Worm (Caenorhabditis elegans) whole organism, midembryonic: Measurements from ENCODE around the gene Y54G11A.7.

Experiments used
- T22C8.4 ChIP-seq: fragments of 200-800 bp; sonication (Bioruptor generic); IDR thresholded peaks from 2 replicates; pipeline ENCODE4 v1.3.6; 2022; ENCODE audit warnings: missing genetic modification characterization, missing compliant biosample characterization
- cog-1 ChIP-seq: sonication (generic microtip); optimal IDR thresholded peaks from 2 replicates; lab custom pipeline; 2016; ENCODE audit warnings: missing genetic modification characterization, missing compliant biosample characterization
- flt-1 ChIP-seq: fragments of 200-800 bp; sonication (Bioruptor generic); IDR thresholded peaks from 2 replicates; pipeline ENCODE4 v1.3.6; 2022; ENCODE audit warnings: missing genetic modification characterization, missing compliant biosample characterization
- klf-2 ChIP-seq: fragments of 200-800 bp; sonication (Bioruptor generic); conservative IDR thresholded peaks from 2 replicates; pipeline ENCODE4 v1.3.6; 2022; ENCODE audit warnings: missing genetic modification reagents, missing genetic modification characterization, missing compliant biosample characterization
- med-1 ChIP-seq: sonication (generic microtip); optimal IDR thresholded peaks from 2 replicates; lab custom pipeline; 2017; ENCODE audit warnings: missing genetic modification characterization, mild to moderate bottlenecking, missing compliant biosample characterization, antibody characterized with exemption, missing genetic modification reagents; ENCODE audit not compliant: insufficient read depth
- ref-1 ChIP-seq: fragments of 200-800 bp; sonication (Bioruptor generic); conservative IDR thresholded peaks from 2 replicates; pipeline ENCODE4 v1.3.6; 2022; ENCODE audit warnings: missing genetic modification reagents, missing genetic modification characterization, missing compliant biosample characterization
- tab-1 ChIP-seq: fragments of 200-800 bp; sonication (Bioruptor generic); IDR thresholded peaks from 2 replicates; pipeline ENCODE4 v1.3.6; 2022; ENCODE audit warnings: missing genetic modification characterization, missing compliant biosample characterization
- ztf-23 ChIP-seq: fragments of 200-800 bp; sonication (Bioruptor generic); IDR thresholded peaks from 2 replicates; pipeline ENCODE4 v1.3.6; 2022; ENCODE audit warnings: missing genetic modification reagents, missing genetic modification characterization, missing compliant biosample characterization
- ztf-29 ChIP-seq: fragments of 200-800 bp; sonication (Bioruptor generic); IDR thresholded peaks from 2 replicates; pipeline ENCODE4 v1.3.6; 2022; ENCODE audit warnings: missing genetic modification reagents, missing genetic modification characterization, missing compliant biosample characterization

Gene Y54G11A.7

ce11 chrII:14269142-14269593 lies 27.9 kb upstream of the Y54G11A.7 start, which contains the start of gene Y54G11A.1:
Y54G11A.1 (minus strand) TSS chrII:14269192.
- TF ChIP-seq T22C8.4 (GFP tag; lab: Robert Waterston, UW) (no peak), med-1 (GFP tag; lab: Kevin White, UChicago) (no peak), klf-2 (GFP tag; lab: Robert Waterston, UW) (no peak)

ce11 chrII:14269839-14270238 lies 27.3 kb upstream of the Y54G11A.7 start:
- TF ChIP-seq cog-1 (tag; lab: Kevin White, UChicago): no peak
- no peak for TF ChIP-seq klf-2 (GFP tag; lab: Robert Waterston, UW)
- no peak for TF ChIP-seq ztf-29 (GFP tag; lab: Robert Waterston, UW)
- TF ChIP-seq ref-1: no peak
- TF ChIP-seq flt-1 (GFP tag; lab: Robert Waterston, UW): no peak
- TF ChIP-seq med-1 (GFP tag; lab: Kevin White, UChicago): no peak
- TF ChIP-seq tab-1 (GFP tag; lab: Robert Waterston, UW): no peak
- no peak for TF ChIP-seq T22C8.4 (GFP tag; lab: Robert Waterston, UW)

- TF ChIP-seq ref-1 (no peak), med-1 (GFP tag; lab: Kevin White, UChicago) (no peak), cog-1 (tag; lab: Kevin White, UChicago) (no peak), tab-1 (GFP tag; lab: Robert Waterston, UW) (no peak), ztf-29 (GFP tag; lab: Robert Waterston, UW) (no peak), ztf-23 (GFP tag; lab: Robert Waterston, UW) (no peak), klf-2 (GFP tag; lab: Robert Waterston, UW) (no peak), T22C8.4 (GFP tag; lab: Robert Waterston, UW) (no peak), flt-1 (GFP tag; lab: Robert Waterston, UW) (no peak)
Observed at ce11 chrII:14276409-14276808, 20.7 kb upstream of the Y54G11A.7 start, which contains the start of gene Y54G11A.3. Y54G11A.3 (plus strand) TSS chrII:14276621.

DNA sequence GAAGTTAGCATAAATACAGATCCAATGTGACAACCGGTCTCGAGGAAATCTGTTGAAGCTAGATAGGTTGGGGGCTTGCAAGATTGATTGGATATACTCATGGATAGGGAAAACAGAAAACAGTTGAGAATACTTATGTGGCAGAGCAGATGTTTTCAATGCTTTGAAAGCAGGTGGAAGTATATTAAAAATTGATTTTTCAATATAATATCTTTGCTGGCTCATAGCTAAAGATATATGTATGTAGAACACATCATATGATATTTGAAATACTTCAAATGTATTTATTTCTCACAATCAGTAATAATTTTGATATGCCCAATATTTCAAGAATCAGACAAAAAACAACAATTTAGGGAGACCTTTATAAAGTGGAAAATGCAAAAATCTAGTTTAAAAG lies 9.8 kb upstream of the Y54G11A.7 start, which contains the start of gene srh-41:
Gene srh-41 (minus strand): TSS at position 101 of the 400 bp plus-strand sequence.
- TF ChIP-seq med-1 (GFP tag; lab: Kevin White, UChicago) (no peak), tab-1 (GFP tag; lab: Robert Waterston, UW) (no peak), ref-1 (no peak), klf-2 (GFP tag; lab: Robert Waterston, UW) (no peak), cog-1 (tag; lab: Kevin White, UChicago) (no peak), ztf-29 (GFP tag; lab: Robert Waterston, UW) (no peak), T22C8.4 (GFP tag; lab: Robert Waterston, UW) (no peak), ztf-23 (GFP tag; lab: Robert Waterston, UW) (no peak), flt-1 (GFP tag; lab: Robert Waterston, UW) (no peak)

ce11 chrII:14288968-14289367 lies 8.1 kb upstream of the Y54G11A.7 start, which contains the start of gene srh-42:
srh-42 (minus strand) TSS chrII:14289068.
- TF ChIP-seq flt-1 (GFP tag; lab: Robert Waterston, UW) (no peak), med-1 (GFP tag; lab: Kevin White, UChicago) (no peak), klf-2 (GFP tag; lab: Robert Waterston, UW) (no peak), cog-1 (tag; lab: Kevin White, UChicago) (no peak), ref-1 (no peak), ztf-29 (GFP tag; lab: Robert Waterston, UW) (no peak), T22C8.4 (GFP tag; lab: Robert Waterston, UW) (no peak), ztf-23 (GFP tag; lab: Robert Waterston, UW) (no peak), tab-1 (GFP tag; lab: Robert Waterston, UW) (no peak)

- TF ChIP-seq klf-2 (GFP tag; lab: Robert Waterston, UW) (no peak), T22C8.4 (GFP tag; lab: Robert Waterston, UW) (no peak), ztf-29 (GFP tag; lab: Robert Waterston, UW) (no peak), tab-1 (GFP tag; lab: Robert Waterston, UW) (no peak)
Observed at ce11 chrII:14290846-14291245, 6.3 kb upstream of the Y54G11A.7 start.

ce11 chrII:14292519-14292918 lies 4.6 kb upstream of the Y54G11A.7 start, which contains the start of gene Y54G11A.4:
Y54G11A.4 (plus strand) TSS chrII:14292819.
- TF ChIP-seq klf-2 (GFP tag; lab: Robert Waterston, UW) (no peak), ztf-29 (GFP tag; lab: Robert Waterston, UW) (no peak), med-1 (GFP tag; lab: Kevin White, UChicago) (no peak), ref-1 (no peak), ztf-23 (GFP tag; lab: Robert Waterston, UW) (no peak)

- TF ChIP-seq med-1 (GFP tag; lab: Kevin White, UChicago): no peak
- no peak for TF ChIP-seq klf-2 (GFP tag; lab: Robert Waterston, UW)
- no peak for TF ChIP-seq T22C8.4 (GFP tag; lab: Robert Waterston, UW)
- TF ChIP-seq tab-1 (GFP tag; lab: Robert Waterston, UW): no peak
- no peak for TF ChIP-seq cog-1 (tag; lab: Kevin White, UChicago)
- TF ChIP-seq ztf-29 (GFP tag; lab: Robert Waterston, UW): no peak
- no peak for TF ChIP-seq ref-1
- TF ChIP-seq flt-1 (GFP tag; lab: Robert Waterston, UW): no peak
- TF ChIP-seq ztf-23 (GFP tag; lab: Robert Waterston, UW): no peak
Observed at ce11 chrII:14294390-14294789, 2.7 kb upstream of the Y54G11A.7 start.

DNA sequence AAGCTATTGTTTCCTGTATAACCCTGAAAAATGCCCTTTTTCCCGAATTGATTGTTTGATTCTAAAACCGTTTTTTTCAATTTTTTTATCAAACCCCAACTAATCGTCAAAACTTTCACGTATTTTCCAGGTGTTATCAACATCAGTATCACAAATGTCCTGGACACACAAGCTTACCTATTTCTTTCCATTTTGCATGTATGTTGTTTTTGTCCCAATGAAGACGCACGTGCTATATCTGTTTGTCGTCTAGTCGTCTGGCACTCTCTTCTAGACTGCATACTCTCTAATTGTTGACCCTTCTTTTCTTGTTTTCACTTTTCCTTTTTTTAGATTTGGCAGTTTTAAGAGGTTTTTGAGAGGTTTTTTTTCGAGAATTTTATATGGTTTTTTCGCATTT lies 785 bp upstream of the Y54G11A.7 start:
- no peak for TF ChIP-seq cog-1 (tag; lab: Kevin White, UChicago)
- TF ChIP-seq ztf-29 (GFP tag; lab: Robert Waterston, UW): no peak
- no peak for TF ChIP-seq flt-1 (GFP tag; lab: Robert Waterston, UW)
- TF ChIP-seq med-1 (GFP tag; lab: Kevin White, UChicago): no peak
- TF ChIP-seq ref-1: no peak
- TF ChIP-seq T22C8.4 (GFP tag; lab: Robert Waterston, UW): no peak
- no peak for TF ChIP-seq ztf-23 (GFP tag; lab: Robert Waterston, UW)
- no peak for TF ChIP-seq tab-1 (GFP tag; lab: Robert Waterston, UW)
- no peak for TF ChIP-seq klf-2 (GFP tag; lab: Robert Waterston, UW)
